Worm (Caenorhabditis elegans) whole organism, L1 larva: ENCODE results near the gene sna-2.

Source experiments
- F16B12.6 ChIP-seq: fragments of 150-350 bp; optimal IDR thresholded peaks from 2 replicates; lab custom pipeline; 2014; ENCODE audit warnings: missing biosample characterization, missing genetic modification characterization
- elt-3 ChIP-seq, 6 experiments: fragments of 150-350 bp in 1 of 6; sonication (generic microtip); optimal IDR thresholded peaks; 2 replicates each; lab custom pipeline; 2017 to 2018; ENCODE audit warnings: missing biosample characterization in 6 of 6, missing genetic modification characterization in 6 of 6, inconsistent platforms in 1 of 6
- mep-1 ChIP-seq: fragments of 150-350 bp; optimal IDR thresholded peaks from 2 replicates; lab custom pipeline; 2014; ENCODE audit warnings: missing biosample characterization, missing genetic modification characterization

ce11 chrIV:9766250-9766649, 11.2 kb downstream of the sna-2 start, which contains the start of gene ssp-36:
- TF ChIP-seq elt-3 (tag; optimal IDR thresholded peaks at IDR 0.05; lab: Kevin White, UChicago) (no peak), mep-1 (tag; lab: Kevin White, UChicago) (no peak), F16B12.6 (tag; lab: Kevin White, UChicago) (no peak)
